Fruit fly (Drosophila melanogaster) whole organism, embryonic: ENCODE measurements around the gene CG4467.

Experiments
- Blimp-1 ChIP-seq: fragments of 200-800 bp; sonication (Bioruptor generic); optimal IDR thresholded peaks from 3 replicates; lab custom pipeline; 2018; ENCODE audit warnings: missing biosample characterization, missing genetic modification characterization, mild to moderate bottlenecking, moderate library complexity, missing genetic modification reagents
- CG11247 ChIP-seq: fragments of 200-800 bp; sonication (Bioruptor generic); IDR thresholded peaks from 2 replicates; pipeline ENCODE4 v1.3.6; 2022; ENCODE audit warnings: missing biosample characterization, missing genetic modification characterization
- CG11456 ChIP-seq: fragments of 200-800 bp; sonication (Bioruptor generic); IDR thresholded peaks from 3 replicates; pipeline ENCODE4 v1.3.6; 2022; ENCODE audit warnings: missing biosample characterization, missing genetic modification characterization
- CG11695 ChIP-seq: fragments of 200-800 bp; sonication (Bioruptor generic); IDR thresholded peaks from 3 replicates; pipeline ENCODE4 v1.3.6; 2022; ENCODE audit warnings: missing biosample characterization, missing genetic modification characterization
- CG11696 ChIP-seq: fragments of 200-800 bp; sonication (Bioruptor generic); IDR thresholded peaks from 2 replicates; pipeline ENCODE4 v1.3.6; 2022; ENCODE audit warnings: missing biosample characterization, missing genetic modification characterization
- CG12219 ChIP-seq: fragments of 200-800 bp; sonication (Bioruptor generic); optimal IDR thresholded peaks from 3 replicates; lab custom pipeline; 2018; ENCODE audit warnings: missing biosample characterization, mild to moderate bottlenecking, missing genetic modification characterization
- CG12236 ChIP-seq: fragments of 200-800 bp; sonication (Bioruptor generic); optimal IDR thresholded peaks from 2 replicates; lab custom pipeline; 2016; ENCODE audit warnings: missing biosample characterization, missing genetic modification characterization
- CG1233 ChIP-seq: fragments of 200-800 bp; sonication (Bioruptor generic); optimal IDR thresholded peaks from 4 replicates; lab custom pipeline; 2018; ENCODE audit warnings: missing biosample characterization, mild to moderate bottlenecking, missing genetic modification characterization
- CG13424 ChIP-seq: fragments of 200-800 bp; sonication (Bioruptor generic); optimal IDR thresholded peaks from 2 replicates; lab custom pipeline; 2019; ENCODE audit warnings: missing biosample characterization, mild to moderate bottlenecking, missing genetic modification characterization, moderate library complexity
- CG13624 ChIP-seq: fragments of 200-800 bp; sonication (Bioruptor generic); optimal IDR thresholded peaks from 2 replicates; lab custom pipeline; 2016; ENCODE audit warnings: missing biosample characterization, missing genetic modification characterization
- CG16815 ChIP-seq: fragments of 200-800 bp; sonication (Bioruptor generic); optimal IDR thresholded peaks from 3 replicates; lab custom pipeline; 2017; ENCODE audit warnings: missing biosample characterization, mild to moderate bottlenecking, missing genetic modification characterization
- CG2199 ChIP-seq: fragments of 200-800 bp; sonication (Bioruptor generic); IDR thresholded peaks from 3 replicates; pipeline ENCODE4 v1.3.6; 2022; ENCODE audit warnings: missing biosample characterization, missing genetic modification characterization
- CG3163 ChIP-seq: fragments of 200-800 bp; sonication (Bioruptor generic); optimal IDR thresholded peaks from 3 replicates; lab custom pipeline; 2016; ENCODE audit warnings: missing biosample characterization, missing genetic modification characterization
- CG3281 ChIP-seq: fragments of 200-800 bp; sonication (Bioruptor generic); optimal IDR thresholded peaks from 3 replicates; lab custom pipeline; 2017; ENCODE audit warnings: missing biosample characterization, mild to moderate bottlenecking, missing genetic modification characterization
- CG43689 ChIP-seq: fragments of 200-800 bp; sonication (Bioruptor generic); IDR thresholded peaks from 2 replicates; pipeline ENCODE4 v1.3.6; 2022; ENCODE audit warnings: missing biosample characterization, missing genetic modification characterization
- CG6254 ChIP-seq: fragments of 200-800 bp; sonication (Bioruptor generic); optimal IDR thresholded peaks from 3 replicates; lab custom pipeline; 2017; ENCODE audit warnings: mild to moderate bottlenecking, missing biosample characterization, missing genetic modification reagents, missing genetic modification characterization
- CG6791 ChIP-seq: fragments of 200-800 bp; sonication (Bioruptor generic); IDR thresholded peaks from 3 replicates; pipeline ENCODE4 v1.3.6; 2022; ENCODE audit warnings: missing biosample characterization, missing genetic modification characterization; ENCODE audit not compliant: partially characterized antibody
- CG9609 ChIP-seq: fragments of 200-800 bp; sonication (Bioruptor generic); optimal IDR thresholded peaks from 3 replicates; lab custom pipeline; 2016; ENCODE audit warnings: missing biosample characterization, missing genetic modification characterization
- CTCF ChIP-seq: fragments of 200-800 bp; sonication (Bioruptor generic); optimal IDR thresholded peaks from 2 replicates; lab custom pipeline; 2017; ENCODE audit warnings: missing biosample characterization, mild to moderate bottlenecking, missing genetic modification characterization, moderate library complexity
- Doc2 ChIP-seq: fragments of 200-800 bp; sonication (Bioruptor generic); IDR thresholded peaks from 2 replicates; pipeline ENCODE4 v1.3.6; 2022; ENCODE audit warnings: missing biosample characterization, missing genetic modification characterization
- Drgx ChIP-seq: fragments of 200-800 bp; sonication (Bioruptor generic); IDR thresholded peaks from 2 replicates; pipeline ENCODE4 v1.3.6; 2022; ENCODE audit warnings: missing biosample characterization, missing genetic modification characterization
- Fer1 ChIP-seq: fragments of 200-800 bp; sonication (Bioruptor generic); optimal IDR thresholded peaks from 2 replicates; lab custom pipeline; 2017; ENCODE audit warnings: missing biosample characterization, mild to moderate bottlenecking, missing genetic modification characterization
- MESR4 ChIP-seq: fragments of 200-800 bp; sonication (Bioruptor generic); optimal IDR thresholded peaks from 2 replicates; lab custom pipeline; 2018; ENCODE audit warnings: missing biosample characterization, mild to moderate bottlenecking, missing genetic modification characterization, moderate library complexity
- Med ChIP-seq: fragments of 200-800 bp; sonication (Bioruptor generic); peaks from one replicate; lab custom pipeline; 2016; ENCODE audit warnings: missing biosample characterization, missing genetic modification characterization, mild to moderate bottlenecking, inconsistent platforms, moderate library complexity
- Optix ChIP-seq: fragments of 200-800 bp; sonication (Bioruptor generic); IDR thresholded peaks from 3 replicates; pipeline ENCODE4 v1.3.6; 2022; ENCODE audit warnings: missing biosample characterization, missing genetic modification characterization
- Poxn ChIP-seq: fragments of 200-800 bp; sonication (Bioruptor generic); IDR thresholded peaks from 2 replicates; pipeline ENCODE4 v1.3.6; 2022; ENCODE audit warnings: missing biosample characterization, missing genetic modification characterization
- Scr ChIP-seq: fragments of 200-800 bp; sonication (Bioruptor generic); IDR thresholded peaks from 2 replicates; pipeline ENCODE4 v1.3.6; 2022; ENCODE audit warnings: missing biosample characterization, missing genetic modification characterization; ENCODE audit not compliant: partially characterized antibody
- Sox102F ChIP-seq: fragments of 200-800 bp; sonication (Bioruptor generic); optimal IDR thresholded peaks from 2 replicates; lab custom pipeline; 2018; ENCODE audit warnings: missing biosample characterization, mild to moderate bottlenecking, missing genetic modification characterization, moderate library complexity
- az2 ChIP-seq: fragments of 200-800 bp; sonication (Bioruptor generic); optimal IDR thresholded peaks from 3 replicates; lab custom pipeline; 2016; ENCODE audit warnings: missing biosample characterization, missing genetic modification characterization
- bsh ChIP-seq, 2 experiments: fragments of 200-800 bp; sonication (Bioruptor generic); optimal IDR thresholded peaks; 2 replicates each; lab custom pipeline; 2017 to 2018; ENCODE audit warnings: mild to moderate bottlenecking in 2 of 2, missing biosample characterization in 2 of 2, missing genetic modification characterization in 2 of 2, moderate library complexity in 1 of 2
- chif ChIP-seq, 2 experiments: fragments of 200-800 bp; sonication (Bioruptor generic); optimal IDR thresholded peaks; 3 replicates each; lab custom pipeline; 2016; ENCODE audit warnings: missing biosample characterization in 2 of 2, missing genetic modification characterization in 2 of 2
- eve ChIP-seq, 2 experiments: fragments of >200 bp; optimal IDR thresholded peaks; 2 replicates each; lab custom pipeline; 2017; ENCODE audit warnings: missing biosample characterization in 2 of 2, missing genetic modification characterization in 2 of 2
- fd64A ChIP-seq: fragments of 200-800 bp; sonication (Bioruptor generic); optimal IDR thresholded peaks from 3 replicates; lab custom pipeline; 2018; ENCODE audit warnings: missing biosample characterization, mild to moderate bottlenecking, missing genetic modification characterization
- hkb ChIP-seq, 2 experiments: fragments of 200-800 bp in 1 of 2; fragments of >200 bp in 1 of 2; sonication (Bioruptor generic) in 1 of 2; IDR thresholded peaks in 1 of 2; optimal IDR thresholded peaks in 1 of 2; 2 replicates each; pipeline versions ENCODE4 v1.3.6 to Lab custom; 2017 to 2022; ENCODE audit warnings: missing biosample characterization in 1 of 2, missing genetic modification characterization in 1 of 2
- jigr1 ChIP-seq: fragments of 200-800 bp; sonication (Bioruptor generic); IDR thresholded peaks from 3 replicates; pipeline ENCODE4 v1.3.6; 2022; ENCODE audit warnings: missing biosample characterization, missing genetic modification characterization
- kah ChIP-seq: fragments of 200-800 bp; sonication (Bioruptor generic); optimal IDR thresholded peaks from 2 replicates; lab custom pipeline; 2018; ENCODE audit warnings: missing biosample characterization, mild to moderate bottlenecking, missing genetic modification characterization
- kay ChIP-seq: fragments of 200-800 bp; sonication (Bioruptor generic); optimal IDR thresholded peaks from 2 replicates; lab custom pipeline; 2016; ENCODE audit warnings: missing biosample characterization, missing genetic modification characterization
- lab ChIP-seq: fragments of 200-800 bp; sonication (Bioruptor generic); optimal IDR thresholded peaks from 3 replicates; lab custom pipeline; 2017; ENCODE audit warnings: missing biosample characterization, missing genetic modification characterization, mild to moderate bottlenecking, moderate library complexity, missing genetic modification reagents
- pfk ChIP-seq: fragments of 200-800 bp; sonication (Bioruptor generic); optimal IDR thresholded peaks from 2 replicates; lab custom pipeline; 2018; ENCODE audit warnings: missing biosample characterization, mild to moderate bottlenecking, missing genetic modification characterization, moderate library complexity
- pho ChIP-seq: fragments of 200-800 bp; sonication (Bioruptor generic); optimal IDR thresholded peaks from 2 replicates; lab custom pipeline; 2016; ENCODE audit warnings: missing biosample characterization, missing genetic modification characterization
- pita ChIP-seq: fragments of 200-800 bp; sonication (Bioruptor generic); optimal IDR thresholded peaks from 2 replicates; lab custom pipeline; 2017; ENCODE audit warnings: missing biosample characterization, mild to moderate bottlenecking, missing genetic modification characterization
- ranshi ChIP-seq: fragments of 200-800 bp; sonication (Bioruptor generic); IDR thresholded peaks from 2 replicates; pipeline ENCODE4 v1.3.6; 2022; ENCODE audit warnings: missing biosample characterization, missing genetic modification characterization
- ro ChIP-seq: fragments of 200-800 bp; sonication (Bioruptor generic); IDR thresholded peaks from 2 replicates; pipeline ENCODE4 v1.3.6; 2022; ENCODE audit warnings: missing biosample characterization, missing genetic modification characterization
- salm ChIP-seq: fragments of 200-800 bp; sonication (Bioruptor generic); optimal IDR thresholded peaks from 2 replicates; lab custom pipeline; 2018; ENCODE audit warnings: missing biosample characterization, mild to moderate bottlenecking, missing genetic modification characterization
- slp2 ChIP-seq: fragments of 200-800 bp; sonication (Bioruptor generic); optimal IDR thresholded peaks from 2 replicates; lab custom pipeline; 2016; ENCODE audit warnings: missing biosample characterization, missing genetic modification characterization
- trem ChIP-seq: fragments of 200-800 bp; optimal IDR thresholded peaks from 3 replicates; lab custom pipeline; 2019; ENCODE audit warnings: missing biosample characterization, mild to moderate bottlenecking, missing genetic modification characterization, moderate library complexity
- ttk ChIP-seq: fragments of 200-800 bp; sonication (Bioruptor generic); IDR thresholded peaks from 2 replicates; pipeline ENCODE4 v2.1.2; 2022; ENCODE audit warnings: missing biosample characterization, missing genetic modification characterization

Gene CG4467

DNA sequence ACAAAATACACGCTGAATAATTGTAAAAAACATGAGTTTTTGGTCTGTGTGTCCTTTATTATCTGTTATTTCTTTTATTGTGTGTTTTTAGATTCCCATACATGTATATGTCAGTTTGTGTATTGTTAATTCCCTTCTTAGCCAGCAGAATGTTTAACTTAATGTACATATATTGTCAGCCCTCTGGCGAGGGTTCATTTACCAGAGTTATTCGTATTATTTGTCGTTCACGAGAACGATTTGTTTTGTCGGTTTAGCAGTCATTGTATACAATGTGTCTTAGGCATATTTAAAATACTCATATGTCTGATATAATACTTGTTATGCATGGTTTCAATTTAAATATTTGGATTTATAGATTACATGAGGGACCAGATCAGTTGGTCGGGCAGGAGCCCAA, 11.9 kb upstream of the CG4467 start:
- peak; percentile 92 for TF ChIP-seq CG2199 (GFP tag; lab: Robert Waterston, UW)
- TF ChIP-seq Optix (GFP tag; lab: Robert Waterston, UW): no peak

- TF ChIP-seq Blimp-1: peak; percentile 77
- TF ChIP-seq Drgx (GFP tag; lab: Robert Waterston, UW): no peak
- TF ChIP-seq salm: no peak
- TF ChIP-seq CG11696 (GFP tag; lab: Robert Waterston, UW): no peak
- peak; percentile 69 for TF ChIP-seq kah (GFP tag; lab: Kevin White, UChicago)
- TF ChIP-seq CG3281: no peak
These were observed 9.8 kb upstream of the CG4467 start for dm6 chr3R:23258524-23258923.

DNA sequence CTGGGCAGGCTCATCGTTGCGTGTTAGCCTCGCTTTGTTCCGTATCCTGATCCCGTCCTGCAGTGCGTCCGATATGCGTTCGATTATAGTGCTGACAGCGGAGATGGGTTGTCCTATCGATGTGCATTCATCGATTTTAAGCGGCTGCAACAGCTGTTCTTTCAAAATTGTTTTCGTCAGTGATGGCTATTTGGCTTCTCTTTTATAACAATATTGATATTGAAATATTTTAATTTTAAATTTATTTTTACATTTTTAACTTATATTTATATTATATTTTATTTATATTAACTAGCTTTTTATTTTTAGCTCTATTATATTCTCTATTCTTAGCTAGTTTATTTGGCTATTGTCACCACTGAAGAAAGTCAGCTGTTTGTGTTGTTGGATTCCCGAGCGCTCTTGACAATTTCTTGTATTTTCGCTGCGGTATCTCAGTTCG, 9.3 kb upstream of the CG4467 start, which contains the start of the genes wda and Pex11c:
Gene wda (minus strand): TSS at position 102 of the 442 bp plus-strand sequence.
Gene Pex11c (plus strand): TSS at position 380 of the 442 bp plus-strand sequence.
- peak; percentile 79 for TF ChIP-seq salm
- no peak; the same call in 1 of the 2 replicates for TF ChIP-seq ttk (GFP tag; lab: Robert Waterston, UW)
- peak; percentile 79 for TF ChIP-seq Med (GFP tag; lab: Kevin White, UChicago)
- TF ChIP-seq fd64A (GFP tag; lab: Kevin White, UChicago): no peak
- peak; percentile 93 for TF ChIP-seq CG13424 (tag; lab: Kevin White, UChicago)
- peak; percentile 53; the same call in 1 of the 3 replicates for TF ChIP-seq jigr1 (GFP tag; lab: Robert Waterston, UW)
- TF ChIP-seq ro (GFP tag; lab: Robert Waterston, UW): peak; percentile 84
- no peak for TF ChIP-seq slp2 (GFP tag; lab: Kevin White, UChicago)
- TF ChIP-seq MESR4: peak; percentile 48
- TF ChIP-seq kay (GFP tag; lab: Kevin White, UChicago): peak; percentile 60
- peak; percentile 74 for TF ChIP-seq Scr (GFP tag; lab: Robert Waterston, UW)
- TF ChIP-seq eve (GFP tag; optimal IDR thresholded peaks at IDR 0.05; lab: Kevin White, UChicago): no peak
- TF ChIP-seq CTCF (GFP tag; lab: Kevin White, UChicago): no peak
- TF ChIP-seq trem (tag; lab: Kevin White, UChicago): peak; percentile 88
- peak in 1 of 2 experiments; percentile 47 for TF ChIP-seq chif (GFP tag; optimal IDR thresholded peaks at IDR 0.05; lab: Kevin White, UChicago)
- peak; percentile 72 for TF ChIP-seq CG16815 (GFP tag; lab: Kevin White, UChicago)
- TF ChIP-seq CG6254 (GFP tag; lab: Kevin White, UChicago): peak; percentile 72
- peak; percentile 88 for TF ChIP-seq az2 (GFP tag; lab: Kevin White, UChicago)
- no peak for TF ChIP-seq CG11456 (GFP tag; lab: Robert Waterston, UW)
- TF ChIP-seq ranshi: no peak; the same call in none of the 2 replicates
- TF ChIP-seq CG12236 (GFP tag; lab: Kevin White, UChicago): no peak
- TF ChIP-seq Optix (GFP tag; lab: Robert Waterston, UW): no peak
- peak; percentile 8 for TF ChIP-seq CG9609 (GFP tag; lab: Kevin White, UChicago)
- no peak for TF ChIP-seq Doc2 (GFP tag; lab: Robert Waterston, UW)
- TF ChIP-seq CG11247: peak; percentile 80
- no peak for TF ChIP-seq pita (GFP tag; lab: Kevin White, UChicago)
- no peak for TF ChIP-seq CG3163
- peak; percentile 69 for TF ChIP-seq CG1233 (GFP tag; lab: Kevin White, UChicago)
- TF ChIP-seq CG11695: peak; percentile 90
- peak; percentile 85 for TF ChIP-seq lab (GFP tag; lab: Kevin White, UChicago)
- 0 out of 2 replicates have a peak, but pooled peaks have one; percentile 23 for TF ChIP-seq CG43689 (GFP tag; lab: Robert Waterston, UW)
- TF ChIP-seq Fer1 (GFP tag; lab: Kevin White, UChicago): peak; percentile 77
- no peak for TF ChIP-seq CG12219 (GFP tag; lab: Kevin White, UChicago)
- TF ChIP-seq Sox102F: peak; percentile 94
- TF ChIP-seq pho (GFP tag; lab: Kevin White, UChicago): no peak
- peak in 1 of 2 experiments; percentile 93 for TF ChIP-seq bsh (GFP tag; optimal IDR thresholded peaks at IDR 0.05; lab: Kevin White, UChicago)
- no peak for TF ChIP-seq hkb (optimal IDR thresholded peaks at IDR 0.05; lab: Kevin White, UChicago)
- peak; percentile 88 for TF ChIP-seq hkb (GFP tag; IDR thresholded peaks at IDR 0.05; lab: Robert Waterston, UW)
- no peak for TF ChIP-seq pfk (GFP tag; lab: Kevin White, UChicago)
- TF ChIP-seq CG13624: no peak
- no peak; the same call in 2 of the 3 replicates for TF ChIP-seq CG6791 (GFP tag; lab: Robert Waterston, UW)
- TF ChIP-seq Poxn (GFP tag; lab: Robert Waterston, UW): peak; percentile 35; the same call in 1 of the 2 replicates
